Fruit fly (Drosophila melanogaster): ENCODE results near the gene ND-B22.

ND-B22 gene

dm6 chr2L:13398614-13399161 is 27.8 kb upstream of the ND-B22 start, which contains the start of the genes CG10859 and CG7110 (continued):
- TF ChIP-seq CG8290 (GFP tag; optimal IDR thresholded peaks at IDR 0.05) (no peak), CG8290 (tag; optimal IDR thresholded peaks at IDR 0.05) (peak in 1 of 2 experiments; percentile 76), Mad (GFP tag; optimal IDR thresholded peaks at IDR 0.05) (no peak), pan (optimal IDR thresholded peaks at IDR 0.05) (no peak), pan (GFP tag; optimal IDR thresholded peaks at IDR 0.05 in 1 of 2, IDR thresholded peaks at IDR 0.05 in 1 of 2) (peak in 1 of 2 experiments; percentile 10), CG6272 (GFP tag; IDR thresholded peaks at IDR 0.05) (no peak), trh (GFP tag; optimal IDR thresholded peaks at IDR 0.05) (no peak), abd-A (tag; optimal IDR thresholded peaks at IDR 0.05) (no peak), CG7745 (tag; optimal IDR thresholded peaks at IDR 0.05) (no peak), Sox102F (GFP tag; optimal IDR thresholded peaks at IDR 0.05) (no peak), pros (GFP tag; optimal IDR thresholded peaks at IDR 0.05) (no peak), CG17802 (tag; optimal IDR thresholded peaks at IDR 0.05) (no peak), CG5180 (GFP tag; optimal IDR thresholded peaks at IDR 0.05) (no peak), dan (GFP tag; IDR thresholded peaks at IDR 0.05) (no peak), pita (GFP tag; optimal IDR thresholded peaks at IDR 0.05) (no peak), vvl (GFP tag; IDR thresholded peaks at IDR 0.05) (peak; percentile 33; the same call in 1 of the 2 replicates), gem (tag; optimal IDR thresholded peaks at IDR 0.05) (peak; percentile 25), CG10431 (GFP tag; optimal IDR thresholded peaks at IDR 0.05) (peak; percentile 5), lilli (GFP tag; optimal IDR thresholded peaks at IDR 0.05) (no peak), CG5245 (GFP tag; optimal IDR thresholded peaks at IDR 0.05) (no peak), croc (GFP tag; conservative IDR thresholded peaks at IDR 0.05) (no peak), seq (GFP tag; IDR thresholded peaks at IDR 0.05) (no peak), Abd-B (GFP tag; optimal IDR thresholded peaks at IDR 0.05) (no peak), CG9609 (GFP tag; optimal IDR thresholded peaks at IDR 0.05) (no peak), CG14667 (GFP tag; IDR thresholded peaks at IDR 0.05) (no peak), CG14050 (GFP tag; IDR thresholded peaks at IDR 0.05) (peak; percentile 14; the same call in 1 of the 3 replicates), h (optimal IDR thresholded peaks at IDR 0.05) (no peak), CG11723 (GFP tag; optimal IDR thresholded peaks at IDR 0.05) (peak; percentile 29), CG14860 (GFP tag; IDR thresholded peaks at IDR 0.05; ENCODE audit: partially characterized antibody) (no peak), Lpt (GFP tag; optimal IDR thresholded peaks at IDR 0.05) (no peak), CG15011 (GFP tag; optimal IDR thresholded peaks at IDR 0.05) (peak; percentile 2), CG17385 (GFP tag; optimal IDR thresholded peaks at IDR 0.05) (peak; percentile 42), CG1647 (GFP tag; optimal IDR thresholded peaks at IDR 0.05) (no peak), MBD-R2 (GFP tag; IDR thresholded peaks at IDR 0.05) (peak; percentile 48; the same call in 1 of the 2 replicates), YL-1 (GFP tag; optimal IDR thresholded peaks at IDR 0.05) (peak; percentile 78), CG12299 (tag; optimal IDR thresholded peaks at IDR 0.05) (peak; percentile 45), H15 (GFP tag; IDR thresholded peaks at IDR 0.05) (no peak), Rx (GFP tag; IDR thresholded peaks at IDR 0.05) (no peak), lmd (GFP tag; IDR thresholded peaks at IDR 0.05) (no peak), chif (GFP tag; optimal IDR thresholded peaks at IDR 0.05) (no peak), Vsx1 (GFP tag; optimal IDR thresholded peaks at IDR 0.05) (peak; percentile 50), Fer1 (GFP tag; optimal IDR thresholded peaks at IDR 0.05) (peak; percentile 77), CG9932 (GFP tag; IDR thresholded peaks at IDR 0.05) (no peak), Oaz (GFP tag; IDR thresholded peaks at IDR 0.05) (0 out of 2 replicates have a peak, but pooled peaks have one; percentile 32), Antp (GFP tag; optimal IDR thresholded peaks at IDR 0.05) (no peak), amos (GFP tag; IDR thresholded peaks at IDR 0.05; ENCODE audit: partially characterized antibody) (peak; percentile 30; the same call in 1 of the 2 replicates), ap (GFP tag; IDR thresholded peaks at IDR 0.05) (no peak), CG17829 (tag; optimal IDR thresholded peaks at IDR 0.05) (peak; percentile 48), CG43689 (GFP tag; IDR thresholded peaks at IDR 0.05) (no peak), CG6813 (GFP tag; optimal IDR thresholded peaks at IDR 0.05) (peak; percentile 29), hb (GFP tag; IDR thresholded peaks at IDR 0.05; ENCODE audit: partially characterized antibody) (no peak), E2f2 (GFP tag; IDR thresholded peaks at IDR 0.05) (peak; percentile 89)

Data from whole organism, embryonic.